Worm (Caenorhabditis elegans) whole organism, L3 larva: Measurements from ENCODE around the gene spk-1.
"Not testable (repeated sequence)": the region's sequence is repeated elsewhere in the genome, so short reads cannot be mapped to it uniquely, and the experiment has no call there.

Experiments used
- aly-2 ChIP-seq: fragments of 150-350 bp; optimal IDR thresholded peaks from 2 replicates; lab custom pipeline; 2014; ENCODE audit warnings: missing biosample characterization, missing genetic modification characterization
- ama-1 ChIP-seq: fragments of 150-350 bp; optimal IDR thresholded peaks from 2 replicates; lab custom pipeline; 2018
- nhr-11 ChIP-seq: fragments of 150-350 bp; optimal IDR thresholded peaks from 2 replicates; lab custom pipeline; 2014; ENCODE audit warnings: missing biosample characterization, missing genetic modification characterization
- nhr-12 ChIP-seq: fragments of 150-350 bp; optimal IDR thresholded peaks from 2 replicates; lab custom pipeline; 2014; ENCODE audit warnings: missing biosample characterization, missing genetic modification characterization
- nhr-23 ChIP-seq: fragments of 150-350 bp; optimal IDR thresholded peaks from 2 replicates; lab custom pipeline; 2014; ENCODE audit warnings: missing biosample characterization, missing genetic modification reagents, missing genetic modification characterization
- nhr-25 ChIP-seq: sonication (generic microtip); optimal IDR thresholded peaks from 2 replicates; lab custom pipeline; 2017; ENCODE audit warnings: missing biosample characterization, missing genetic modification characterization
- nhr-77 ChIP-seq: fragments of 150-350 bp; optimal IDR thresholded peaks from 2 replicates; lab custom pipeline; 2014; ENCODE audit warnings: missing biosample characterization, missing genetic modification characterization
- pha-4 ChIP-seq: fragments of 150-350 bp; optimal IDR thresholded peaks from 2 replicates; lab custom pipeline; 2014; ENCODE audit warnings: missing biosample characterization, missing genetic modification reagents, missing genetic modification characterization
- pqm-1 ChIP-seq: fragments of 150-350 bp; optimal IDR thresholded peaks from 2 replicates; lab custom pipeline; 2017; ENCODE audit warnings: missing biosample characterization, missing genetic modification characterization, inconsistent platforms
- sea-2 ChIP-seq: fragments of 150-350 bp; sonication (generic microtip); optimal IDR thresholded peaks from 4 replicates; lab custom pipeline; 2014; ENCODE audit warnings: missing biosample characterization, missing genetic modification reagents, missing genetic modification characterization
- snpc-4 ChIP-seq: fragments of 150-350 bp; optimal IDR thresholded peaks from 2 replicates; lab custom pipeline; 2014; ENCODE audit warnings: missing biosample characterization, missing genetic modification characterization
- unc-39 ChIP-seq: sonication (generic microtip); optimal IDR thresholded peaks from 4 replicates; lab custom pipeline; 2017; ENCODE audit warnings: missing biosample characterization, missing genetic modification characterization
- unc-62 ChIP-seq: fragments of 150-350 bp; sonication (generic microtip); optimal IDR thresholded peaks from 4 replicates; lab custom pipeline; 2014; ENCODE audit warnings: missing biosample characterization, missing genetic modification reagents, missing genetic modification characterization
- ztf-11 ChIP-seq: fragments of 150-350 bp; optimal IDR thresholded peaks from 2 replicates; lab custom pipeline; 2014; ENCODE audit warnings: missing biosample characterization, missing genetic modification characterization

DNA sequence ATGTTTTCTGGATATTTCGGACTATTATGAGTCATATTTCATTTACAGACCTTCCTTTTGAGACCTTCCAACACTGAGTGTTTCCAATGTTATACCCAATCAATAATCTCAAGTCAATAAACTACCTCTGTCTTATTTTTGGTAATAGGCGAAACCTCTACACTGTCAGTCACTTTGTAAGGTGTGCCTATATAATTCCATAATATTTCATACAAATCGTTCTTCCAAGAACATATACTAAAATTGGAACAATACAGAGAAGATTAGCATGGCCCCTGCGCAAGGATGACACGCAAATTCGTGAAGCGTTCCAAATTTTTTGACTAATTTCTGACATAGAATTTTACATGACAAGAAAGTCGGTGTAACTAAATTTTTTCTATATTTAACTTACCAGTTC is 7.1 kb upstream of the spk-1 start:
- TF ChIP-seq unc-39 (tag; lab: Kevin White, UChicago); ama-1 (lab: Kevin White, UChicago); nhr-77 (tag; lab: Kevin White, UChicago); sea-2 (GFP tag; lab: Kevin White, UChicago); unc-62 (GFP tag; lab: Kevin White, UChicago); nhr-25 (tag; lab: Kevin White, UChicago); pha-4 (tag; lab: Kevin White, UChicago); nhr-11; ztf-11; nhr-12 (tag; lab: Kevin White, UChicago); pqm-1 (tag; lab: Kevin White, UChicago); nhr-23; aly-2 (tag; lab: Kevin White, UChicago): not testable (repeated sequence)
- peak; percentile 11 for TF ChIP-seq snpc-4 (tag; lab: Kevin White, UChicago)
